Worm (Caenorhabditis elegans): Measurements from ENCODE around the gene cav-2.

The cav-2 gene

DNA sequence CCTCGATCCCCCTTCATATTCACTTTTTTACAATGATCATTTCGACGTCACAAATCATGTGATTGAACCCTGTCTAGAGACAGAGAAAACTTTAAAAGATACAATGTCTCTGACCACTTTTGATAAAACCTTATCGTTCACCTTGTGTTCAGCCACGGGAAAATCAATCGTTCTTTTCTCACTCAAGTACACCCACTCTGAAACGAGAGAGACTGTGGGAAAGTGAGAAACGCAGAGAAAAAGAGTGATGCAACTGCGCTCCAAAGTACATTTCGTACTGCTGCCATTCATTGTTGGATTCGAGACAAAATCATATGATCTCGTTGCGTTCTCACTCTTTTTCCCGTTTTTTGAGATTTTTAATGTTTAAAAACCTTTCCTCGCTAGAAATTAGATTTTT lies 8.3 kb downstream of the cav-2 start (continued):
- TF ChIP-seq lin-35 (GFP tag; optimal IDR thresholded peaks at IDR 0.05): peak; percentile 85 to 91
- peak; percentile 93 for TF ChIP-seq pax-3 (tag; optimal IDR thresholded peaks at IDR 0.05)
- TF ChIP-seq nhr-85 (tag): peak; percentile 96
- no peak for TF ChIP-seq nhr-28 (tag; optimal IDR thresholded peaks at IDR 0.05)
- peak; percentile 79 for TF ChIP-seq snpc-4 (tag; optimal IDR thresholded peaks at IDR 0.05)
- TF ChIP-seq ceh-90 (tag; optimal IDR thresholded peaks at IDR 0.05): peak; percentile 50
- TF ChIP-seq nhr-71 (tag; optimal IDR thresholded peaks at IDR 0.05): peak; percentile 97
- TF ChIP-seq nhr-20 (tag; optimal IDR thresholded peaks at IDR 0.05): peak; percentile 98
- TF ChIP-seq ceh-8 (GFP tag; optimal IDR thresholded peaks at IDR 0.05): no peak
- no peak for TF ChIP-seq nhr-76 (tag; optimal IDR thresholded peaks at IDR 0.05)
- no peak for TF ChIP-seq efl-3 (GFP tag; optimal IDR thresholded peaks at IDR 0.05)
- no peak for TF ChIP-seq nhr-84 (tag; optimal IDR thresholded peaks at IDR 0.05)
- TF ChIP-seq C34B4.2 (tag; optimal IDR thresholded peaks at IDR 0.05): no peak
- no peak for TF ChIP-seq sptf-1 (tag; optimal IDR thresholded peaks at IDR 0.05)
- peak; percentile 78 for TF ChIP-seq dsc-1 (tag; optimal IDR thresholded peaks at IDR 0.05)
- no peak for TF ChIP-seq ceh-63 (GFP tag; optimal IDR thresholded peaks at IDR 0.05)
- TF ChIP-seq tlp-1 (tag; optimal IDR thresholded peaks at IDR 0.05): no peak
- TF ChIP-seq nhr-11 (tag; optimal IDR thresholded peaks at IDR 0.05): peak; percentile 42
- TF ChIP-seq ztf-11 (tag; optimal IDR thresholded peaks at IDR 0.05): peak in 1 of 2 experiments; percentile 2
- TF ChIP-seq vab-15 (tag; optimal IDR thresholded peaks at IDR 0.05): peak; percentile 33
- peak; percentile 37; the same call in 1 of the 2 replicates for TF ChIP-seq unc-98 (GFP tag; IDR thresholded peaks at IDR 0.05)
- TF ChIP-seq alr-1 (tag; optimal IDR thresholded peaks at IDR 0.05; ENCODE audit: borderline replicate concordance): no peak
- no peak for TF ChIP-seq hlh-17 (GFP tag; optimal IDR thresholded peaks at IDR 0.05; ENCODE audit: borderline replicate concordance)
- TF ChIP-seq efl-1 (optimal IDR thresholded peaks at IDR 0.05): peak; percentile 86 to 89
- TF ChIP-seq efl-1 (GFP tag; optimal IDR thresholded peaks at IDR 0.05 in 1 of 2): peak; percentile 81 to 98
- peak; percentile 90 for TF ChIP-seq blmp-1 (tag; optimal IDR thresholded peaks at IDR 0.05)
- no peak for TF ChIP-seq egl-27 (tag; optimal IDR thresholded peaks at IDR 0.05)
- peak; percentile 66 for TF ChIP-seq isw-1 (GFP tag; IDR thresholded peaks at IDR 0.05)
- peak; percentile 95 for TF ChIP-seq C16A3.4 (tag; optimal IDR thresholded peaks at IDR 0.05)
- TF ChIP-seq elt-3 (tag; optimal IDR thresholded peaks at IDR 0.05): peak in 5 of 6 experiments; percentile 12 to 97 (median 83)
- TF ChIP-seq elt-2 (tag; optimal IDR thresholded peaks at IDR 0.05): peak; percentile 92
- peak in 1 of 2 experiments; percentile 89 for TF ChIP-seq mdl-1 (tag; optimal IDR thresholded peaks at IDR 0.05)
- TF ChIP-seq pag-3 (tag; optimal IDR thresholded peaks at IDR 0.05; ENCODE audit: borderline replicate concordance, insufficient read depth): peak; percentile 97
- peak; percentile 56 for TF ChIP-seq skn-1 (tag; optimal IDR thresholded peaks at IDR 0.05)
- TF ChIP-seq dpl-1 (GFP tag; optimal IDR thresholded peaks at IDR 0.05): peak; percentile 70 to 92 (median 83)
- peak; percentile 90 for TF ChIP-seq unc-130 (tag; optimal IDR thresholded peaks at IDR 0.05)
- peak; percentile 77 for TF ChIP-seq fkh-8 (tag; optimal IDR thresholded peaks at IDR 0.05)
- peak; percentile 84 for TF ChIP-seq grh-1 (GFP tag; IDR thresholded peaks at IDR 0.05)
- TF ChIP-seq unc-30 (tag; optimal IDR thresholded peaks at IDR 0.05): no peak
- peak; percentile 67 for TF ChIP-seq aly-2 (tag; optimal IDR thresholded peaks at IDR 0.05)
- TF ChIP-seq lir-3 (tag; optimal IDR thresholded peaks at IDR 0.05; ENCODE audit: poor library complexity): peak; percentile 79
- TF ChIP-seq C04F5.9 (tag; optimal IDR thresholded peaks at IDR 0.05): peak; percentile 66
- TF ChIP-seq hpl-2 (GFP tag; optimal IDR thresholded peaks at IDR 0.05): peak; percentile 70
- peak; percentile 41 to 80 (median 69) for TF ChIP-seq ceh-82 (tag; optimal IDR thresholded peaks at IDR 0.05)
- TF ChIP-seq fkh-4 (tag; optimal IDR thresholded peaks at IDR 0.05; ENCODE audit: borderline replicate concordance): no peak
- peak; percentile 50 for TF ChIP-seq sox-4 (tag; optimal IDR thresholded peaks at IDR 0.05)
- peak; percentile 94 for TF ChIP-seq nhr-19 (GFP tag; conservative IDR thresholded peaks at IDR 0.05)
- TF ChIP-seq lin-14 (GFP tag; optimal IDR thresholded peaks at IDR 0.05): peak; percentile 98
- TF ChIP-seq fkh-10 (GFP tag; optimal IDR thresholded peaks at IDR 0.05): peak; percentile 24
- TF ChIP-seq rnt-1 (tag; optimal IDR thresholded peaks at IDR 0.05): peak; percentile 90
- TF ChIP-seq fos-1 (tag; optimal IDR thresholded peaks at IDR 0.05): peak; percentile 88
- peak; percentile 76 for TF ChIP-seq jun-1 (tag; optimal IDR thresholded peaks at IDR 0.05)

Data from whole organism, L1 larva.